Worm (Caenorhabditis elegans) whole organism, L4 larva: ENCODE results near the gene ZK185.1.
A peak's percentile ranks its signal among the peaks of the same experiment; 100 is the strongest.

ENCODE experiments used
- F26F4.8 ChIP-seq: fragments of 200-800 bp; sonication (Bioruptor generic); conservative IDR thresholded peaks from 2 replicates; pipeline ENCODE4 v1.3.6; 2022; ENCODE audit warnings: missing genetic modification characterization, missing compliant biosample characterization
- F44E2.7 ChIP-seq: fragments of 200-800 bp; sonication (Bioruptor generic); IDR thresholded peaks from 2 replicates; pipeline ENCODE4 v2.1.2; 2022; ENCODE audit warnings: missing genetic modification characterization, missing compliant biosample characterization
- ama-1 ChIP-seq: fragments of 150-350 bp; optimal IDR thresholded peaks from 2 replicates; lab custom pipeline; 2014; ENCODE audit warnings: inconsistent platforms, mixed read lengths
- ceh-20 ChIP-seq: fragments of 200-800 bp; sonication (Bioruptor generic); IDR thresholded peaks from 2 replicates; pipeline ENCODE4 v1.3.6; 2022; ENCODE audit warnings: missing genetic modification reagents, missing genetic modification characterization, missing compliant biosample characterization
- ces-1 ChIP-seq: fragments of 150-350 bp; sonication (generic microtip); optimal IDR thresholded peaks from 4 replicates; lab custom pipeline; 2014; ENCODE audit warnings: missing biosample characterization, missing genetic modification reagents, missing genetic modification characterization
- dmd-6 ChIP-seq: fragments of 200-800 bp; sonication (Bioruptor generic); IDR thresholded peaks from 2 replicates; pipeline ENCODE4 v1.3.6; 2022; ENCODE audit warnings: missing genetic modification reagents, missing genetic modification characterization, missing compliant biosample characterization
- dmd-8 ChIP-seq: fragments of 200-800 bp; sonication (Bioruptor generic); IDR thresholded peaks from 2 replicates; pipeline ENCODE4 v1.3.6; 2022; ENCODE audit warnings: missing genetic modification characterization, missing compliant biosample characterization
- lim-7 ChIP-seq: fragments of 200-800 bp; sonication (Bioruptor generic); IDR thresholded peaks from 2 replicates; pipeline ENCODE4 v1.3.6; 2022; ENCODE audit warnings: missing genetic modification characterization, missing compliant biosample characterization
- lin-39 ChIP-seq: fragments of 150-350 bp; optimal IDR thresholded peaks from 2 replicates; lab custom pipeline; 2014; ENCODE audit warnings: missing biosample characterization, missing genetic modification reagents, missing genetic modification characterization
- mxl-2 ChIP-seq: fragments of 200-800 bp; sonication (Bioruptor generic); conservative IDR thresholded peaks from 2 replicates; pipeline ENCODE4 v1.3.6; 2022; ENCODE audit warnings: missing genetic modification reagents, missing genetic modification characterization, missing compliant biosample characterization
- nhr-102 ChIP-seq: sonication (generic microtip); optimal IDR thresholded peaks from 2 replicates; lab custom pipeline; 2016; ENCODE audit warnings: mild to moderate bottlenecking, missing genetic modification characterization, moderate library complexity, missing compliant biosample characterization
- nhr-11 ChIP-seq: fragments of 150-350 bp; optimal IDR thresholded peaks from 2 replicates; lab custom pipeline; 2014; ENCODE audit warnings: missing biosample characterization, missing genetic modification characterization
- nhr-28 ChIP-seq: fragments of 150-350 bp; optimal IDR thresholded peaks from 2 replicates; lab custom pipeline; 2014; ENCODE audit warnings: missing biosample characterization, missing genetic modification characterization
- nhr-41 ChIP-seq: fragments of 200-800 bp; sonication (Bioruptor generic); IDR thresholded peaks from 2 replicates; pipeline ENCODE4 v1.3.6; 2022; ENCODE audit warnings: missing genetic modification reagents, missing genetic modification characterization, missing compliant biosample characterization
- nhr-76 ChIP-seq: fragments of 150-350 bp; optimal IDR thresholded peaks from 2 replicates; lab custom pipeline; 2014; ENCODE audit warnings: missing biosample characterization, missing genetic modification characterization
- pqm-1 ChIP-seq: sonication (generic microtip); optimal IDR thresholded peaks from 2 replicates; lab custom pipeline; 2017; ENCODE audit warnings: missing biosample characterization, missing genetic modification characterization
- rbr-2 ChIP-seq: sonication (generic microtip); optimal IDR thresholded peaks from 2 replicates; lab custom pipeline; 2016; ENCODE audit warnings: missing genotype, missing genetic modification characterization, missing compliant biosample characterization
- snpc-1.2 ChIP-seq: fragments of 200-800 bp; sonication (Bioruptor generic); IDR thresholded peaks from 2 replicates; pipeline ENCODE4 v1.3.6; 2022; ENCODE audit warnings: missing genetic modification reagents, missing genetic modification characterization, missing compliant biosample characterization
- spr-3 ChIP-seq: fragments of 200-800 bp; sonication (Bioruptor generic); optimal IDR thresholded peaks from 2 replicates; lab custom pipeline; 2018; ENCODE audit warnings: mild to moderate bottlenecking, missing genetic modification characterization, missing compliant biosample characterization
- unc-130 ChIP-seq: sonication (generic microtip); optimal IDR thresholded peaks from 2 replicates; lab custom pipeline; 2016; ENCODE audit warnings: missing genetic modification reagents, missing genetic modification characterization, missing compliant biosample characterization
- unc-62 ChIP-seq, 3 experiments: fragments of 150-350 bp in 1 of 3; sonication (generic microtip); optimal IDR thresholded peaks in 2 of 3; peaks in 1 of 3; 1 replicate in 1 of 3; 2 replicates in 2 of 3; lab custom pipeline; 2014 to 2017; ENCODE audit warnings: missing biosample characterization in 3 of 3, missing genetic modification characterization in 3 of 3, missing genetic modification reagents in 3 of 3, missing genotype in 1 of 3
- zag-1 ChIP-seq: fragments of 150-350 bp; optimal IDR thresholded peaks from 2 replicates; lab custom pipeline; 2014; ENCODE audit warnings: missing biosample characterization, missing genetic modification characterization
- zip-11 ChIP-seq: fragments of 200-800 bp; sonication (Bioruptor generic); IDR thresholded peaks from 2 replicates; pipeline ENCODE4 v1.3.6; 2022; ENCODE audit warnings: missing genetic modification characterization, missing compliant biosample characterization

The ZK185.1 gene

ce11 chrIV:4588408-4588807, 40.1 kb downstream of the ZK185.1 start (continued):
- TF ChIP-seq unc-130, result no peak
- TF ChIP-seq ceh-20 (GFP tag; lab: Robert Waterston, UW), result no peak
- TF ChIP-seq zag-1 (tag; lab: Kevin White, UChicago), result no peak
- no peak for TF ChIP-seq snpc-1.2 (GFP tag; lab: Robert Waterston, UW)
- TF ChIP-seq nhr-76 (tag; lab: Kevin White, UChicago), result no peak
- no peak for TF ChIP-seq F26F4.8 (GFP tag; lab: Robert Waterston, UW)
- TF ChIP-seq nhr-11 (tag; lab: Kevin White, UChicago), result no peak
- peak; percentile 6 for TF ChIP-seq rbr-2 (tag; lab: Kevin White, UChicago)
- TF ChIP-seq dmd-8 (GFP tag; lab: Robert Waterston, UW), result no peak
- no peak for TF ChIP-seq spr-3 (GFP tag; lab: Kevin White, UChicago)
- no peak for TF ChIP-seq ces-1 (GFP tag; lab: Kevin White, UChicago)
- no peak for TF ChIP-seq unc-62 (GFP tag; optimal IDR thresholded peaks at IDR 0.05 in 1 of 2; lab: Kevin White, UChicago)
- no peak for TF ChIP-seq unc-62 (tag; optimal IDR thresholded peaks at IDR 0.05; lab: Kevin White, UChicago)
- no peak for TF ChIP-seq ama-1 (lab: Kevin White, UChicago)
- TF ChIP-seq lin-39 (tag; lab: Kevin White, UChicago), result no peak
- no peak for TF ChIP-seq zip-11 (GFP tag; lab: Robert Waterston, UW)
- TF ChIP-seq mxl-2 (GFP tag; lab: Robert Waterston, UW), result no peak

ce11 chrIV:4596824-4597223, 48.5 kb downstream of the ZK185.1 start, which contains the start of gene F19C7.3:
Gene F19C7.3 (plus strand): TSS chrIV:4597124.
- TF ChIP-seq lim-7 (GFP tag; lab: Robert Waterston, UW), result no peak

ce11 chrIV:4599352-4600004, 51.1 kb downstream of the ZK185.1 start, which contains the start of gene F19C7.2:
Gene F19C7.2 (plus strand): TSS chrIV:4599954.
- TF ChIP-seq F26F4.8 (GFP tag; lab: Robert Waterston, UW) (no peak), pqm-1 (peak; percentile 68), nhr-41 (GFP tag; lab: Robert Waterston, UW) (no peak), F44E2.7 (GFP tag; lab: Robert Waterston, UW) (no peak), dmd-6 (GFP tag; lab: Robert Waterston, UW) (no peak), nhr-102 (tag; lab: Kevin White, UChicago) (peak; percentile 47), ces-1 (GFP tag; lab: Kevin White, UChicago) (no peak), nhr-28 (tag; lab: Kevin White, UChicago) (peak; percentile 16)
